Comparison of ENCODE assay signal across 5 worm cellular contexts in genomic region chrX:3697623-3698022, ce11.
TF ChIP-seq lines count a peak whose summit lies in the region.

No protein-coding gene starts in this region.

TF ChIP-seq in whole organism, L1 larva, 84 proteins besides CTCF, POLR2A, EP300 and RAD21 (continues in another document):
- TF ChIP-seq lin-39 (tag; optimal IDR thresholded peaks at IDR 0.05; lab: Kevin White, UChicago) (peak; percentile 9), rnt-1 (tag; optimal IDR thresholded peaks at IDR 0.05; lab: Kevin White, UChicago) (peak; percentile 69), lir-3 (tag; optimal IDR thresholded peaks at IDR 0.05; lab: Kevin White, UChicago; ENCODE audit: poor library complexity) (no peak), ztf-11 (tag; optimal IDR thresholded peaks at IDR 0.05; lab: Kevin White, UChicago) (peak in 1 of 2 experiments; percentile 56), nhr-77 (tag; optimal IDR thresholded peaks at IDR 0.05; lab: Kevin White, UChicago) (no peak), blmp-1 (tag; optimal IDR thresholded peaks at IDR 0.05; lab: Kevin White, UChicago) (peak; percentile 12), lin-35 (GFP tag; optimal IDR thresholded peaks at IDR 0.05; lab: Kevin White, UChicago) (peak in 1 of 2 experiments; percentile 74), zip-4 (GFP tag; optimal IDR thresholded peaks at IDR 0.05; lab: Kevin White, UChicago) (peak; percentile 35), unc-62 (GFP tag; optimal IDR thresholded peaks at IDR 0.05; lab: Kevin White, UChicago) (no peak), elt-2 (tag; optimal IDR thresholded peaks at IDR 0.05; lab: Kevin White, UChicago) (peak; percentile 17), dpl-1 (GFP tag; optimal IDR thresholded peaks at IDR 0.05; lab: Kevin White, UChicago) (peak in 1 of 3 experiments; percentile 23), alr-1 (tag; optimal IDR thresholded peaks at IDR 0.05; lab: Kevin White, UChicago; ENCODE audit: borderline replicate concordance) (no peak), aly-2 (tag; optimal IDR thresholded peaks at IDR 0.05; lab: Kevin White, UChicago) (peak; percentile 26), irx-1 (tag; optimal IDR thresholded peaks at IDR 0.05; lab: Kevin White, UChicago) (peak; percentile 77), hlh-17 (GFP tag; optimal IDR thresholded peaks at IDR 0.05; lab: Kevin White, UChicago; ENCODE audit: borderline replicate concordance) (no peak), efl-3 (GFP tag; optimal IDR thresholded peaks at IDR 0.05; lab: Kevin White, UChicago) (no peak), unc-86 (tag; optimal IDR thresholded peaks at IDR 0.05; lab: Kevin White, UChicago) (peak; percentile 56)

TF ChIP-seq in whole organism, L3 larva, 47 proteins besides CTCF, POLR2A, EP300 and RAD21 (continues in another document):
- TF ChIP-seq zag-1 (tag; optimal IDR thresholded peaks at IDR 0.05; lab: Kevin White, UChicago): peak; percentile 10
- TF ChIP-seq fkh-2 (tag; optimal IDR thresholded peaks at IDR 0.05; lab: Kevin White, UChicago): no peak
- no peak for TF ChIP-seq skn-1 (tag; optimal IDR thresholded peaks at IDR 0.05; lab: Kevin White, UChicago)
- TF ChIP-seq nhr-237 (tag; optimal IDR thresholded peaks at IDR 0.05; lab: Kevin White, UChicago): no peak
- TF ChIP-seq nhr-25 (tag; optimal IDR thresholded peaks at IDR 0.05; lab: Kevin White, UChicago): no peak
- no peak for TF ChIP-seq ztf-4 (tag; optimal IDR thresholded peaks at IDR 0.05; lab: Kevin White, UChicago)
- TF ChIP-seq ZK546.5 (tag; optimal IDR thresholded peaks at IDR 0.05; lab: Kevin White, UChicago): no peak
- TF ChIP-seq jun-1 (tag; optimal IDR thresholded peaks at IDR 0.05; lab: Kevin White, UChicago): no peak
- no peak for TF ChIP-seq eor-1 (tag; optimal IDR thresholded peaks at IDR 0.05; lab: Kevin White, UChicago)
- no peak for TF ChIP-seq unc-62 (GFP tag; optimal IDR thresholded peaks at IDR 0.05; lab: Kevin White, UChicago)
- peak; percentile 51 for TF ChIP-seq ceh-82 (tag; optimal IDR thresholded peaks at IDR 0.05; lab: Kevin White, UChicago)
- TF ChIP-seq mml-1 (tag; optimal IDR thresholded peaks at IDR 0.05; lab: Kevin White, UChicago): no peak
- peak; percentile 62 for TF ChIP-seq lsy-12 (tag; optimal IDR thresholded peaks at IDR 0.05; lab: Kevin White, UChicago)
- no peak for TF ChIP-seq nhr-28 (tag; optimal IDR thresholded peaks at IDR 0.05; lab: Kevin White, UChicago)
- peak; percentile 38 for TF ChIP-seq nfya-1 (tag; optimal IDR thresholded peaks at IDR 0.05; lab: Kevin White, UChicago; ENCODE audit: insufficient read depth)
- TF ChIP-seq nhr-11 (tag; optimal IDR thresholded peaks at IDR 0.05; lab: Kevin White, UChicago): no peak
- TF ChIP-seq elt-1 (tag; optimal IDR thresholded peaks at IDR 0.05; lab: Kevin White, UChicago): no peak
- peak; percentile 74 for TF ChIP-seq lin-39 (tag; optimal IDR thresholded peaks at IDR 0.05; lab: Kevin White, UChicago)
- TF ChIP-seq lin-15B (tag; optimal IDR thresholded peaks at IDR 0.05; lab: Kevin White, UChicago): no peak
- TF ChIP-seq egl-27 (tag; optimal IDR thresholded peaks at IDR 0.05; lab: Kevin White, UChicago): no peak

TF ChIP-seq in whole organism, early embryonic, 17 proteins besides CTCF, POLR2A, EP300 and RAD21:
- TF ChIP-seq hnd-1 (tag; optimal IDR thresholded peaks at IDR 0.05; lab: Kevin White, UChicago) (peak; percentile 83), aly-1 (tag; optimal IDR thresholded peaks at IDR 0.05; lab: Kevin White, UChicago) (peak; percentile 82), hmg-4 (GFP tag; optimal IDR thresholded peaks at IDR 0.05; lab: Kevin White, UChicago) (peak; percentile 91), ceh-36 (tag; optimal IDR thresholded peaks at IDR 0.05; lab: Kevin White, UChicago) (peak; percentile 91), pes-1 (GFP tag; IDR thresholded peaks at IDR 0.05; lab: Robert Waterston, UW) (peak; percentile 95), ama-1 (optimal IDR thresholded peaks at IDR 0.05; lab: Kevin White, UChicago) (no peak), tbx-11 (GFP tag; IDR thresholded peaks at IDR 0.05; lab: Robert Waterston, UW) (peak; percentile 92), scrt-1 (GFP tag; IDR thresholded peaks at IDR 0.05; lab: Robert Waterston, UW) (peak; percentile 94), hmbx-1 (tag; optimal IDR thresholded peaks at IDR 0.05; lab: Kevin White, UChicago) (peak; percentile 67), ceh-13 (GFP tag; optimal IDR thresholded peaks at IDR 0.05; lab: Kevin White, UChicago) (peak; percentile 78), B0310.2 (tag; optimal IDR thresholded peaks at IDR 0.05; lab: Kevin White, UChicago) (peak; percentile 81), tra-4 (tag; optimal IDR thresholded peaks at IDR 0.05; lab: Kevin White, UChicago) (peak; percentile 69), F13C5.2 (tag; optimal IDR thresholded peaks at IDR 0.05; lab: Kevin White, UChicago) (peak; percentile 96), ets-7 (tag; optimal IDR thresholded peaks at IDR 0.05; lab: Kevin White, UChicago) (peak; percentile 79), tbx-37 (GFP tag; conservative IDR thresholded peaks at IDR 0.05; lab: Robert Waterston, UW) (peak; percentile 92), sea-1 (GFP tag; conservative IDR thresholded peaks at IDR 0.05; lab: Robert Waterston, UW) (peak; percentile 88), flt-1 (GFP tag; IDR thresholded peaks at IDR 0.05; lab: Robert Waterston, UW) (peak; percentile 90)

TF ChIP-seq in whole organism, midembryonic, 9 proteins besides CTCF, POLR2A, EP300 and RAD21:
- peak; percentile 90 for TF ChIP-seq cog-1 (tag; optimal IDR thresholded peaks at IDR 0.05; lab: Kevin White, UChicago)
- peak; percentile 87 for TF ChIP-seq ref-1 (GFP tag; conservative IDR thresholded peaks at IDR 0.05; lab: Robert Waterston, UW)
- TF ChIP-seq klf-2 (GFP tag; conservative IDR thresholded peaks at IDR 0.05; lab: Robert Waterston, UW): peak; percentile 92
- peak; percentile 91 for TF ChIP-seq ztf-23 (GFP tag; IDR thresholded peaks at IDR 0.05; lab: Robert Waterston, UW)
- TF ChIP-seq ztf-29 (GFP tag; IDR thresholded peaks at IDR 0.05; lab: Robert Waterston, UW): peak; percentile 88
- peak; percentile 94 for TF ChIP-seq tab-1 (GFP tag; IDR thresholded peaks at IDR 0.05; lab: Robert Waterston, UW)
- peak; percentile 62 for TF ChIP-seq med-1 (GFP tag; optimal IDR thresholded peaks at IDR 0.05; lab: Kevin White, UChicago; ENCODE audit: insufficient read depth)
- TF ChIP-seq T22C8.4 (GFP tag; IDR thresholded peaks at IDR 0.05; lab: Robert Waterston, UW): peak; percentile 89
- TF ChIP-seq flt-1 (GFP tag; IDR thresholded peaks at IDR 0.05; lab: Robert Waterston, UW): peak; percentile 96

TF ChIP-seq in whole organism, young adult, 124 proteins besides CTCF, POLR2A, EP300 and RAD21 (continues in another document):
- peak; percentile 74 to 79 for TF ChIP-seq rec-8 (tag; optimal IDR thresholded peaks at IDR 0.05; lab: Kevin White, UChicago)
- TF ChIP-seq hmg-20 (GFP tag; IDR thresholded peaks at IDR 0.05; lab: Robert Waterston, UW): peak; percentile 62; the same call in 1 of the 2 replicates
- TF ChIP-seq T26A5.8 (tag; optimal IDR thresholded peaks at IDR 0.05; lab: Kevin White, UChicago): peak; percentile 58
- peak; percentile 99 for TF ChIP-seq tbp1 (GFP tag; optimal IDR thresholded peaks at IDR 0.05; lab: Kevin White, UChicago)
- peak; percentile 83 for TF ChIP-seq nfyb-1 (GFP tag; IDR thresholded peaks at IDR 0.05; lab: Robert Waterston, UW)
- peak; percentile 56 for TF ChIP-seq akir-1 (GFP tag; optimal IDR thresholded peaks at IDR 0.05; lab: Kevin White, UChicago)
- TF ChIP-seq nhr-179 (tag; optimal IDR thresholded peaks at IDR 0.05; lab: Kevin White, UChicago): peak; percentile 10
- TF ChIP-seq ztf-22 (GFP tag; optimal IDR thresholded peaks at IDR 0.05; lab: Kevin White, UChicago): peak; percentile 18
- TF ChIP-seq aptf-2 (GFP tag; conservative IDR thresholded peaks at IDR 0.05; lab: Robert Waterston, UW): peak; percentile 57; the same call in 1 of the 2 replicates
- TF ChIP-seq hmg-1.2 (GFP tag; IDR thresholded peaks at IDR 0.05; lab: Robert Waterston, UW): peak; percentile 89
- peak; percentile 74 for TF ChIP-seq ztf-18 (tag; optimal IDR thresholded peaks at IDR 0.05; lab: Kevin White, UChicago)
- peak; percentile 40; the same call in 1 of the 2 replicates for TF ChIP-seq B0019.2 (GFP tag; conservative IDR thresholded peaks at IDR 0.05; lab: Robert Waterston, UW)
- peak; percentile 71 for TF ChIP-seq T07F8.4 (tag; optimal IDR thresholded peaks at IDR 0.05; lab: Kevin White, UChicago)
- no peak for TF ChIP-seq sdz-38 (tag; optimal IDR thresholded peaks at IDR 0.05; lab: Kevin White, UChicago)
- TF ChIP-seq mes-4 (tag; optimal IDR thresholded peaks at IDR 0.05; lab: Kevin White, UChicago): peak; percentile 48
- peak; percentile 68 for TF ChIP-seq ceh-27 (GFP tag; optimal IDR thresholded peaks at IDR 0.05; lab: Kevin White, UChicago)
- TF ChIP-seq ceh-58 (GFP tag; IDR thresholded peaks at IDR 0.05; lab: Robert Waterston, UW): no peak
- peak; percentile 60 for TF ChIP-seq athp-1 (tag; optimal IDR thresholded peaks at IDR 0.05; lab: Kevin White, UChicago)
- TF ChIP-seq lir-1 (GFP tag; conservative IDR thresholded peaks at IDR 0.05; lab: Robert Waterston, UW): peak; percentile 73; the same call in 1 of the 2 replicates
- TF ChIP-seq him-1 (tag; optimal IDR thresholded peaks at IDR 0.05; lab: Kevin White, UChicago): peak; percentile 98
- TF ChIP-seq die-1 (tag; optimal IDR thresholded peaks at IDR 0.05; lab: Kevin White, UChicago): peak; percentile 95
- TF ChIP-seq lsy-27 (tag; optimal IDR thresholded peaks at IDR 0.05; lab: Kevin White, UChicago; ENCODE audit: borderline replicate concordance, insufficient read depth): peak; percentile 78
- TF ChIP-seq ccch-3 (GFP tag; optimal IDR thresholded peaks at IDR 0.05; lab: Kevin White, UChicago): no peak
- TF ChIP-seq nhr-120 (GFP tag; IDR thresholded peaks at IDR 0.05; lab: Robert Waterston, UW): no peak
- no peak for TF ChIP-seq nhr-27 (tag; optimal IDR thresholded peaks at IDR 0.05; lab: Kevin White, UChicago)
- TF ChIP-seq F23B12.7 (tag; optimal IDR thresholded peaks at IDR 0.05; lab: Kevin White, UChicago; ENCODE audit: insufficient read depth): peak; percentile 75
- peak; percentile 46 for TF ChIP-seq tlf-1 (GFP tag; optimal IDR thresholded peaks at IDR 0.05; lab: Kevin White, UChicago)
- peak; percentile 81 for TF ChIP-seq ZK185.1 (tag; optimal IDR thresholded peaks at IDR 0.05; lab: Kevin White, UChicago; ENCODE audit: poor library complexity, severe bottlenecking)
- no peak for TF ChIP-seq Y95B8A.8 (GFP tag; IDR thresholded peaks at IDR 0.05; lab: Robert Waterston, UW)
- TF ChIP-seq dpl-1 (GFP tag; optimal IDR thresholded peaks at IDR 0.05; lab: Kevin White, UChicago): peak; percentile 7
- TF ChIP-seq F49E8.2 (tag; optimal IDR thresholded peaks at IDR 0.05; lab: Kevin White, UChicago; ENCODE audit: insufficient read depth): no peak
- TF ChIP-seq madf-8 (GFP tag; conservative IDR thresholded peaks at IDR 0.05; lab: Robert Waterston, UW): 0 out of 2 replicates have a peak, but pooled peaks have one; percentile 27
- peak; percentile 80 for TF ChIP-seq snpc-1.3 (tag; optimal IDR thresholded peaks at IDR 0.05; lab: Kevin White, UChicago; ENCODE audit: insufficient read depth)
- TF ChIP-seq snpc-1.1 (tag; optimal IDR thresholded peaks at IDR 0.05; lab: Kevin White, UChicago; ENCODE audit: insufficient read depth): peak; percentile 55

Comparison
In these comparisons a context has a peak if more than half of its experiments do, and no peak if none do; other contexts are left out.
1. Of the 8 proteins assayed by ChIP-seq in both whole organism, young adult and whole organism, L1 larva: peak only in whole organism, young adult: ama-1, snpc-4 and unc-130; only in whole organism, L1 larva: efl-1; in both: nhr-90; in neither: 1; mixed calls (peak in some experiments, not most) for 2.